Worm (Caenorhabditis elegans): ENCODE measurements around the gene lgc-58.

- TF ChIP-seq ztf-11 (tag; optimal IDR thresholded peaks at IDR 0.05) = no peak
- no peak for TF ChIP-seq fkh-10 (GFP tag; optimal IDR thresholded peaks at IDR 0.05)
- TF ChIP-seq lin-15B (tag; optimal IDR thresholded peaks at IDR 0.05) = no peak
- no peak for TF ChIP-seq lin-13 (GFP tag; optimal IDR thresholded peaks at IDR 0.05)
- TF ChIP-seq unc-62 (GFP tag; optimal IDR thresholded peaks at IDR 0.05 in 1 of 2) = no peak
- TF ChIP-seq unc-62 (tag; optimal IDR thresholded peaks at IDR 0.05) = no peak
- no peak for TF ChIP-seq lir-3 (tag; optimal IDR thresholded peaks at IDR 0.05)
- no peak for TF ChIP-seq nhr-25 (tag; optimal IDR thresholded peaks at IDR 0.05; ENCODE audit: borderline replicate concordance, insufficient read depth)
- TF ChIP-seq nhr-28 (tag; optimal IDR thresholded peaks at IDR 0.05) = no peak
- TF ChIP-seq snpc-4 (tag; optimal IDR thresholded peaks at IDR 0.05) = no peak
- no peak for TF ChIP-seq aha-1 (tag)
- TF ChIP-seq zip-2 (tag; optimal IDR thresholded peaks at IDR 0.05) = no peak
- TF ChIP-seq mdl-1 (tag; optimal IDR thresholded peaks at IDR 0.05) = no peak
- no peak for TF ChIP-seq nhr-11 (tag; optimal IDR thresholded peaks at IDR 0.05)
- no peak for TF ChIP-seq mep-1 (tag; optimal IDR thresholded peaks at IDR 0.05)
Measured at ce11 chrX:6075209-6075608, at the start of gene lgc-58.

Measured in whole organism, L4 larva.